Fruit fly (Drosophila melanogaster) whole organism, embryonic: ENCODE measurements around the gene CG7164.
A peak's percentile ranks its signal among the peaks of the same experiment; 100 is the strongest.

Source experiments
- Abd-B ChIP-seq: fragments of 200-800 bp; sonication (Bioruptor generic); optimal IDR thresholded peaks from 2 replicates; lab custom pipeline; 2018; ENCODE audit warnings: missing biosample characterization, mild to moderate bottlenecking, missing genetic modification characterization, moderate library complexity
- Asciz ChIP-seq: fragments of 200-800 bp; sonication (Bioruptor generic); optimal IDR thresholded peaks from 2 replicates; lab custom pipeline; 2017; ENCODE audit warnings: missing biosample characterization, mild to moderate bottlenecking, missing genetic modification characterization, missing genetic modification reagents
- Atf6 ChIP-seq: fragments of 200-800 bp; sonication (Bioruptor generic); IDR thresholded peaks from 2 replicates; pipeline ENCODE4 v1.3.6; 2022; ENCODE audit warnings: missing biosample characterization, missing genetic modification characterization
- Bteb2 ChIP-seq: fragments of 200-800 bp; sonication (Bioruptor generic); optimal IDR thresholded peaks from 2 replicates; lab custom pipeline; 2016; ENCODE audit warnings: missing biosample characterization, missing genetic modification characterization
- CG1024 ChIP-seq: fragments of 200-800 bp; sonication (Bioruptor generic); IDR thresholded peaks from 2 replicates; pipeline ENCODE4 v1.3.6; 2022; ENCODE audit warnings: missing biosample characterization, missing genetic modification characterization
- CG10959 ChIP-seq: fragments of 200-800 bp; sonication (Bioruptor generic); IDR thresholded peaks from 2 replicates; pipeline ENCODE4 v1.3.6; 2022; ENCODE audit warnings: missing biosample characterization, missing genetic modification characterization
- CG1603 ChIP-seq: fragments of 200-800 bp; sonication (Bioruptor generic); optimal IDR thresholded peaks from 2 replicates; lab custom pipeline; 2019; ENCODE audit warnings: missing biosample characterization, mild to moderate bottlenecking, missing genetic modification characterization, moderate library complexity
- CG16813 ChIP-seq: fragments of 200-800 bp; sonication (Bioruptor generic); IDR thresholded peaks from 3 replicates; pipeline ENCODE4 v1.3.6; 2022; ENCODE audit warnings: missing biosample characterization, missing genetic modification characterization; ENCODE audit not compliant: partially characterized antibody
- CG17328 ChIP-seq: fragments of 200-800 bp; sonication (Bioruptor generic); IDR thresholded peaks from 2 replicates; pipeline ENCODE4 v1.3.6; 2022; ENCODE audit warnings: missing biosample characterization, missing genetic modification characterization
- CG1792 ChIP-seq: fragments of 200-800 bp; sonication (Bioruptor generic); optimal IDR thresholded peaks from 2 replicates; lab custom pipeline; 2016; ENCODE audit warnings: missing biosample characterization, missing genetic modification characterization
- CG2129 ChIP-seq: fragments of 200-800 bp; sonication (Bioruptor generic); IDR thresholded peaks from 2 replicates; pipeline ENCODE4 v1.3.6; 2022; ENCODE audit warnings: missing biosample characterization, missing genetic modification characterization; ENCODE audit not compliant: partially characterized antibody
- CG2678 ChIP-seq: fragments of 200-800 bp; sonication (Bioruptor generic); optimal IDR thresholded peaks from 3 replicates; lab custom pipeline; 2019; ENCODE audit warnings: missing biosample characterization, mild to moderate bottlenecking, missing genetic modification characterization, moderate library complexity
- CG31365 ChIP-seq: fragments of 200-800 bp; sonication (Bioruptor generic); optimal IDR thresholded peaks from 2 replicates; lab custom pipeline; 2018; ENCODE audit warnings: missing biosample characterization, mild to moderate bottlenecking, missing genetic modification characterization
- CG33213 ChIP-seq: fragments of 200-800 bp; sonication (Bioruptor generic); optimal IDR thresholded peaks from 3 replicates; lab custom pipeline; 2016; ENCODE audit warnings: missing biosample characterization, missing genetic modification characterization
- CG6689 ChIP-seq: fragments of 200-800 bp; sonication (Bioruptor generic); IDR thresholded peaks from 2 replicates; pipeline ENCODE4 v1.3.6; 2022; ENCODE audit warnings: missing biosample characterization, missing genetic modification characterization
- CG7556 ChIP-seq: fragments of 200-800 bp; sonication (Bioruptor generic); optimal IDR thresholded peaks from 2 replicates; lab custom pipeline; 2017; ENCODE audit warnings: missing biosample characterization, mild to moderate bottlenecking, missing genetic modification characterization
- CG8089 ChIP-seq: fragments of 200-800 bp; sonication (Bioruptor generic); optimal IDR thresholded peaks from 3 replicates; lab custom pipeline; 2016; ENCODE audit warnings: missing biosample characterization, missing genetic modification characterization
- CG8359 ChIP-seq: fragments of 200-800 bp; sonication (Bioruptor generic); optimal IDR thresholded peaks from 2 replicates; lab custom pipeline; 2017; ENCODE audit warnings: missing biosample characterization, mild to moderate bottlenecking, missing genetic modification characterization, borderline replicate concordance
- CG9932 ChIP-seq: fragments of 200-800 bp; sonication (Bioruptor generic); IDR thresholded peaks from 2 replicates; pipeline ENCODE4 v1.3.6; 2022; ENCODE audit warnings: missing biosample characterization, missing genetic modification characterization
- D19A ChIP-seq: fragments of 200-800 bp; optimal IDR thresholded peaks from 3 replicates; lab custom pipeline; 2019; ENCODE audit warnings: missing biosample characterization, mild to moderate bottlenecking, missing genetic modification characterization, moderate library complexity
- E2f2 ChIP-seq: fragments of 200-800 bp; sonication (Bioruptor generic); IDR thresholded peaks from 2 replicates; pipeline ENCODE4 v1.3.6; 2022; ENCODE audit warnings: missing biosample characterization, missing genetic modification characterization
- Elba2 ChIP-seq: fragments of 200-800 bp; sonication (Bioruptor generic); optimal IDR thresholded peaks from 3 replicates; lab custom pipeline; 2016; ENCODE audit warnings: missing biosample characterization, missing genetic modification characterization
- Gsc ChIP-seq: fragments of 200-800 bp; sonication (Bioruptor generic); IDR thresholded peaks from 2 replicates; pipeline ENCODE4 v1.3.6; 2022; ENCODE audit warnings: missing biosample characterization, missing genetic modification characterization
- Hand ChIP-seq: fragments of 200-800 bp; sonication (Bioruptor generic); optimal IDR thresholded peaks from 2 replicates; lab custom pipeline; 2017; ENCODE audit warnings: mild to moderate bottlenecking, missing biosample characterization, missing genetic modification reagents, missing genetic modification characterization
- Jarid2 ChIP-seq: fragments of 200-800 bp; sonication (Bioruptor generic); optimal IDR thresholded peaks from 3 replicates; lab custom pipeline; 2017; ENCODE audit warnings: mild to moderate bottlenecking, missing biosample characterization, missing genetic modification reagents, missing genetic modification characterization
- MBD-R2 ChIP-seq: fragments of 200-800 bp; sonication (Bioruptor generic); IDR thresholded peaks from 2 replicates; pipeline ENCODE4 v1.3.6; 2022; ENCODE audit warnings: missing biosample characterization, missing genetic modification characterization
- MESR4 ChIP-seq: fragments of 200-800 bp; sonication (Bioruptor generic); optimal IDR thresholded peaks from 2 replicates; lab custom pipeline; 2018; ENCODE audit warnings: missing biosample characterization, mild to moderate bottlenecking, missing genetic modification characterization, moderate library complexity
- NFAT ChIP-seq: fragments of 200-800 bp; sonication (Bioruptor generic); IDR thresholded peaks from 2 replicates; pipeline ENCODE4 v1.3.6; 2022; ENCODE audit warnings: missing biosample characterization, missing genetic modification characterization
- Oli ChIP-seq: fragments of 200-800 bp; sonication (Bioruptor generic); optimal IDR thresholded peaks from 2 replicates; lab custom pipeline; 2018; ENCODE audit warnings: missing biosample characterization, mild to moderate bottlenecking, missing genetic modification characterization, moderate library complexity
- Optix ChIP-seq: fragments of 200-800 bp; sonication (Bioruptor generic); IDR thresholded peaks from 3 replicates; pipeline ENCODE4 v1.3.6; 2022; ENCODE audit warnings: missing biosample characterization, missing genetic modification characterization
- Rfx ChIP-seq: fragments of 200-800 bp; sonication (Bioruptor generic); IDR thresholded peaks from 2 replicates; pipeline ENCODE4 v1.3.6; 2022; ENCODE audit warnings: missing biosample characterization, missing genetic modification characterization
- Side ChIP-seq: fragments of 200-800 bp; sonication (Bioruptor generic); optimal IDR thresholded peaks from 2 replicates; lab custom pipeline; 2016; ENCODE audit warnings: missing biosample characterization, missing genetic modification characterization
- Sry-β ChIP-seq: fragments of 200-800 bp; sonication (Bioruptor generic); optimal IDR thresholded peaks from 2 replicates; lab custom pipeline; 2018; ENCODE audit warnings: missing biosample characterization, mild to moderate bottlenecking, missing genetic modification characterization, moderate library complexity
- YL-1 ChIP-seq: fragments of 200-800 bp; sonication (Bioruptor generic); optimal IDR thresholded peaks from 3 replicates; lab custom pipeline; 2017; ENCODE audit warnings: missing biosample characterization, mild to moderate bottlenecking, missing genetic modification characterization
- ash1 ChIP-seq: fragments of 200-800 bp; sonication (Bioruptor generic); optimal IDR thresholded peaks from 2 replicates; lab custom pipeline; 2018; ENCODE audit warnings: missing biosample characterization, mild to moderate bottlenecking, missing genetic modification characterization
- crc ChIP-seq: fragments of 200-800 bp; sonication (Bioruptor generic); optimal IDR thresholded peaks from 2 replicates; lab custom pipeline; 2016; ENCODE audit warnings: missing biosample characterization, missing genetic modification characterization
- knrl ChIP-seq: fragments of 200-800 bp; sonication (Bioruptor generic); IDR thresholded peaks from 3 replicates; pipeline ENCODE4 v1.3.6; 2022; ENCODE audit warnings: missing biosample characterization, missing genetic modification characterization; ENCODE audit not compliant: partially characterized antibody
- lab ChIP-seq: fragments of 200-800 bp; sonication (Bioruptor generic); optimal IDR thresholded peaks from 3 replicates; lab custom pipeline; 2017; ENCODE audit warnings: missing biosample characterization, missing genetic modification characterization, mild to moderate bottlenecking, moderate library complexity, missing genetic modification reagents
- lilli ChIP-seq: fragments of 200-800 bp; sonication (Bioruptor generic); optimal IDR thresholded peaks from 3 replicates; lab custom pipeline; 2016; ENCODE audit warnings: missing biosample characterization, missing genetic modification characterization
- maf-S ChIP-seq: fragments of 200-800 bp; sonication (Bioruptor generic); optimal IDR thresholded peaks from 2 replicates; lab custom pipeline; 2016; ENCODE audit warnings: missing biosample characterization, missing genetic modification characterization
- oc ChIP-seq: fragments of 200-800 bp; sonication (Bioruptor generic); optimal IDR thresholded peaks from 2 replicates; lab custom pipeline; 2018; ENCODE audit warnings: missing biosample characterization, mild to moderate bottlenecking, missing genetic modification characterization, moderate library complexity
- sc ChIP-seq, 3 experiments: fragments of >200 bp in 2 of 3; fragments of 200-800 bp in 1 of 3; sonication (Bioruptor generic) in 1 of 3; optimal IDR thresholded peaks; 2 replicates in 2 of 3; 3 replicates in 1 of 3; lab custom pipeline; 2017; ENCODE audit warnings: mild to moderate bottlenecking in 1 of 3, missing biosample characterization in 1 of 3, missing genetic modification characterization in 1 of 3, missing genetic modification reagents in 1 of 3
- sim ChIP-seq: fragments of 200-800 bp; sonication (Bioruptor generic); IDR thresholded peaks from 2 replicates; pipeline ENCODE4 v1.3.6; 2022; ENCODE audit warnings: missing biosample characterization, missing genetic modification characterization
- slp2 ChIP-seq: fragments of 200-800 bp; sonication (Bioruptor generic); optimal IDR thresholded peaks from 2 replicates; lab custom pipeline; 2016; ENCODE audit warnings: missing biosample characterization, missing genetic modification characterization
- tin ChIP-seq: fragments of 200-800 bp; sonication (Bioruptor generic); optimal IDR thresholded peaks from 3 replicates; lab custom pipeline; 2016; ENCODE audit warnings: missing biosample characterization, missing genetic modification characterization
- tup ChIP-seq: fragments of 200-800 bp; sonication (Bioruptor generic); optimal IDR thresholded peaks from 2 replicates; lab custom pipeline; 2016; ENCODE audit warnings: missing biosample characterization, mild to moderate bottlenecking, missing genetic modification characterization, moderate library complexity
- yki ChIP-seq: fragments of >200 bp; optimal IDR thresholded peaks from 3 replicates; lab custom pipeline; 2018

CG7164 gene

dm6 chr2L:7827045-7828004 is 46.1 kb downstream of the CG7164 start, which contains the start of the genes Rack1 and mts (continued):
- no peak for TF ChIP-seq Gsc (GFP tag; lab: Robert Waterston, UW)
- peak; percentile 32; the same call in 1 of the 2 replicates for TF ChIP-seq CG6689 (GFP tag; lab: Robert Waterston, UW)
- peak; percentile 90 for TF ChIP-seq ash1 (GFP tag; lab: Kevin White, UChicago)
- peak; percentile 75 for TF ChIP-seq Hand (GFP tag; lab: Kevin White, UChicago)
- TF ChIP-seq lilli (GFP tag; lab: Kevin White, UChicago), result peak; percentile 70
- TF ChIP-seq tin (GFP tag; lab: Kevin White, UChicago), result peak; percentile 73
- TF ChIP-seq CG1792 (GFP tag; lab: Kevin White, UChicago), result peak; percentile 59
- peak; percentile 59 for TF ChIP-seq CG7556
- TF ChIP-seq Sry-β (GFP tag; lab: Kevin White, UChicago), result peak; percentile 40
- peak; percentile 96 for TF ChIP-seq lab (GFP tag; lab: Kevin White, UChicago)
- peak; percentile 88 for TF ChIP-seq NFAT
- peak; percentile 74 for TF ChIP-seq CG8359
- peak; percentile 81 for TF ChIP-seq CG33213 (GFP tag; lab: Kevin White, UChicago)
- TF ChIP-seq Side (GFP tag; lab: Kevin White, UChicago), result peak; percentile 80
- peak; percentile 74 for TF ChIP-seq CG2678
- no peak for TF ChIP-seq CG2129 (GFP tag; lab: Robert Waterston, UW)
- TF ChIP-seq Atf6, result peak; percentile 74
- TF ChIP-seq Jarid2 (GFP tag; lab: Kevin White, UChicago), result peak; percentile 74
- peak; percentile 82 for TF ChIP-seq maf-S (GFP tag; lab: Kevin White, UChicago)
- TF ChIP-seq knrl, result peak; percentile 51
- TF ChIP-seq CG16813 (GFP tag; lab: Robert Waterston, UW), result peak; percentile 67
- peak; percentile 83 for TF ChIP-seq CG1603 (tag; lab: Kevin White, UChicago)
- peak; percentile 8 for TF ChIP-seq D19A
- TF ChIP-seq oc (tag; lab: Kevin White, UChicago), result no peak
- no peak for TF ChIP-seq yki (lab: Kevin White, UChicago)
- peak; percentile 36 for TF ChIP-seq Abd-B (GFP tag; lab: Kevin White, UChicago)
- peak; percentile 64 for TF ChIP-seq tup (GFP tag; lab: Kevin White, UChicago)
- TF ChIP-seq YL-1 (GFP tag; lab: Kevin White, UChicago), result peak; percentile 98
- peak; percentile 87 for TF ChIP-seq Asciz (GFP tag; lab: Kevin White, UChicago)
- peak; percentile 56; the same call in 1 of the 2 replicates for TF ChIP-seq CG1024 (GFP tag; lab: Robert Waterston, UW)
- peak; percentile 69 for TF ChIP-seq Bteb2
- peak; percentile 66 for TF ChIP-seq crc (GFP tag; lab: Kevin White, UChicago)
- peak; percentile 71 for TF ChIP-seq Oli (tag; lab: Kevin White, UChicago)
- peak; percentile 82 for TF ChIP-seq CG31365
- TF ChIP-seq Elba2 (GFP tag; lab: Kevin White, UChicago), result no peak
- peak; percentile 69 for TF ChIP-seq CG8089
- TF ChIP-seq E2f2 (GFP tag; lab: Robert Waterston, UW), result peak; percentile 50; the same call in 1 of the 2 replicates
- TF ChIP-seq slp2 (GFP tag; lab: Kevin White, UChicago), result peak; percentile 28
- TF ChIP-seq CG9932 (GFP tag; lab: Robert Waterston, UW), result peak; percentile 86
- peak; percentile 66 for TF ChIP-seq MBD-R2 (GFP tag; lab: Robert Waterston, UW)
- TF ChIP-seq Rfx, result peak; percentile 93
- peak; percentile 88 for TF ChIP-seq CG17328 (GFP tag; lab: Robert Waterston, UW)
- peak; percentile 57; the same call in 2 of the 3 replicates for TF ChIP-seq Optix (GFP tag; lab: Robert Waterston, UW)
- TF ChIP-seq sim (GFP tag; lab: Robert Waterston, UW), result peak; percentile 77
- peak; percentile 99 for TF ChIP-seq MESR4 (GFP tag; lab: Kevin White, UChicago)
- TF ChIP-seq sc (optimal IDR thresholded peaks at IDR 0.05; lab: Kevin White, UChicago), result no peak
- TF ChIP-seq sc (GFP tag; optimal IDR thresholded peaks at IDR 0.05; lab: Kevin White, UChicago), result peak; percentile 82
- TF ChIP-seq CG10959 (GFP tag; lab: Robert Waterston, UW), result peak; percentile 71
